Fruit fly (Drosophila melanogaster) whole organism, embryonic: ENCODE measurements around the gene MBD-like.

ENCODE experiments used
- CG10321 ChIP-seq: fragments of 200-800 bp; sonication (Bioruptor generic); IDR thresholded peaks from 2 replicates; pipeline ENCODE4 v1.3.6; 2022; ENCODE audit warnings: missing biosample characterization, missing genetic modification characterization
- CG12104 ChIP-seq: fragments of 200-800 bp; sonication (Bioruptor generic); optimal IDR thresholded peaks from 3 replicates; lab custom pipeline; 2016; ENCODE audit warnings: missing biosample characterization, missing genetic modification characterization
- CG12744 ChIP-seq: fragments of 200-800 bp; sonication (Bioruptor generic); optimal IDR thresholded peaks from 2 replicates; lab custom pipeline; 2016; ENCODE audit warnings: missing biosample characterization, missing genetic modification characterization
- CG13424 ChIP-seq: fragments of 200-800 bp; sonication (Bioruptor generic); optimal IDR thresholded peaks from 2 replicates; lab custom pipeline; 2019; ENCODE audit warnings: missing biosample characterization, mild to moderate bottlenecking, missing genetic modification characterization, moderate library complexity
- CG15269 ChIP-seq: fragments of 200-800 bp; sonication (Bioruptor generic); optimal IDR thresholded peaks from 2 replicates; lab custom pipeline; 2018; ENCODE audit warnings: missing biosample characterization, mild to moderate bottlenecking, missing genetic modification characterization, moderate library complexity
- CG17385 ChIP-seq: fragments of 200-800 bp; sonication (Bioruptor generic); optimal IDR thresholded peaks from 3 replicates; lab custom pipeline; 2018; ENCODE audit warnings: missing biosample characterization, mild to moderate bottlenecking, missing genetic modification characterization
- CG17912 ChIP-seq: fragments of 200-800 bp; sonication (Bioruptor generic); optimal IDR thresholded peaks from 2 replicates; lab custom pipeline; 2018; ENCODE audit warnings: missing biosample characterization, mild to moderate bottlenecking, missing genetic modification characterization
- CG18262 ChIP-seq: fragments of 200-800 bp; optimal IDR thresholded peaks from 3 replicates; lab custom pipeline; 2019; ENCODE audit warnings: missing biosample characterization, mild to moderate bottlenecking, missing genetic modification characterization, moderate library complexity
- CG2712 ChIP-seq: fragments of 200-800 bp; optimal IDR thresholded peaks from 3 replicates; lab custom pipeline; 2019; ENCODE audit warnings: missing biosample characterization, mild to moderate bottlenecking, missing genetic modification characterization, moderate library complexity
- CG30431 ChIP-seq: fragments of 200-800 bp; sonication (Bioruptor generic); optimal IDR thresholded peaks from 2 replicates; lab custom pipeline; 2017; ENCODE audit warnings: missing biosample characterization, missing genetic modification characterization
- CG33213 ChIP-seq: fragments of 200-800 bp; sonication (Bioruptor generic); optimal IDR thresholded peaks from 3 replicates; lab custom pipeline; 2016; ENCODE audit warnings: missing biosample characterization, missing genetic modification characterization
- CG4360 ChIP-seq: fragments of 200-800 bp; sonication (Bioruptor generic); IDR thresholded peaks from 2 replicates; pipeline ENCODE4 v1.3.6; 2022; ENCODE audit warnings: missing biosample characterization, missing genetic modification characterization
- CG4707 ChIP-seq: fragments of 200-800 bp; sonication (Bioruptor generic); optimal IDR thresholded peaks from 2 replicates; lab custom pipeline; 2018; ENCODE audit warnings: missing biosample characterization, mild to moderate bottlenecking, missing genetic modification characterization, moderate library complexity
- CG7556 ChIP-seq: fragments of 200-800 bp; sonication (Bioruptor generic); optimal IDR thresholded peaks from 2 replicates; lab custom pipeline; 2017; ENCODE audit warnings: missing biosample characterization, mild to moderate bottlenecking, missing genetic modification characterization
- CG7745 ChIP-seq: fragments of 200-800 bp; sonication (Bioruptor generic); optimal IDR thresholded peaks from 2 replicates; lab custom pipeline; 2018; ENCODE audit warnings: missing biosample characterization, mild to moderate bottlenecking, missing genetic modification characterization, moderate library complexity
- CG8388 ChIP-seq: fragments of 200-800 bp; sonication (Bioruptor generic); optimal IDR thresholded peaks from 2 replicates; lab custom pipeline; 2019; ENCODE audit warnings: missing biosample characterization, mild to moderate bottlenecking, missing genetic modification characterization, moderate library complexity
- CG9727 ChIP-seq: fragments of 200-800 bp; sonication (Bioruptor generic); optimal IDR thresholded peaks from 3 replicates; lab custom pipeline; 2017; ENCODE audit warnings: missing biosample characterization, mild to moderate bottlenecking, missing genetic modification characterization
- Deaf1 ChIP-seq: fragments of 200-800 bp; optimal IDR thresholded peaks from 3 replicates; lab custom pipeline; 2019; ENCODE audit warnings: missing biosample characterization, mild to moderate bottlenecking, missing genetic modification characterization, moderate library complexity
- Drgx ChIP-seq: fragments of 200-800 bp; sonication (Bioruptor generic); IDR thresholded peaks from 2 replicates; pipeline ENCODE4 v1.3.6; 2022; ENCODE audit warnings: missing biosample characterization, missing genetic modification characterization
- Kr ChIP-seq: fragments of 200-800 bp; sonication (Bioruptor generic); optimal IDR thresholded peaks from 2 replicates; lab custom pipeline; 2017; ENCODE audit warnings: missing biosample characterization, mild to moderate bottlenecking, missing genetic modification characterization
- MTF-1 ChIP-seq: fragments of 200-800 bp; sonication (Bioruptor generic); optimal IDR thresholded peaks from 2 replicates; lab custom pipeline; 2018; ENCODE audit warnings: missing biosample characterization, mild to moderate bottlenecking, missing genetic modification characterization, borderline replicate concordance
- Myb ChIP-seq: fragments of 200-800 bp; sonication (Bioruptor generic); optimal IDR thresholded peaks from 2 replicates; lab custom pipeline; 2016; ENCODE audit warnings: missing biosample characterization, missing genetic modification characterization
- Sox102F ChIP-seq: fragments of 200-800 bp; sonication (Bioruptor generic); optimal IDR thresholded peaks from 2 replicates; lab custom pipeline; 2018; ENCODE audit warnings: missing biosample characterization, mild to moderate bottlenecking, missing genetic modification characterization, moderate library complexity
- Stat92E ChIP-seq, 3 experiments: fragments of >200 bp in 2 of 3; fragments of 200-800 bp in 1 of 3; sonication (Bioruptor generic) in 1 of 3; optimal IDR thresholded peaks; 2 replicates each; lab custom pipeline; 2017 to 2019; ENCODE audit warnings: missing biosample characterization in 3 of 3, missing genetic modification characterization in 3 of 3, mild to moderate bottlenecking in 1 of 3, moderate library complexity in 1 of 3
- Tbp ChIP-seq: fragments of >200 bp; optimal IDR thresholded peaks from 2 replicates; lab custom pipeline; 2018; ENCODE audit warnings: missing biosample characterization, missing genetic modification characterization
- Xbp1 ChIP-seq: fragments of 200-800 bp; sonication (Bioruptor generic); optimal IDR thresholded peaks from 3 replicates; lab custom pipeline; 2016; ENCODE audit warnings: missing biosample characterization, mild to moderate bottlenecking, missing genetic modification characterization
- ac ChIP-seq: fragments of 200-800 bp; sonication (Bioruptor generic); optimal IDR thresholded peaks from 3 replicates; lab custom pipeline; 2017; ENCODE audit warnings: missing biosample characterization, mild to moderate bottlenecking, missing genetic modification characterization
- btn ChIP-seq: fragments of 200-800 bp; sonication (Bioruptor generic); optimal IDR thresholded peaks from 2 replicates; lab custom pipeline; 2016; ENCODE audit warnings: missing biosample characterization, missing genetic modification characterization
- caup ChIP-seq: fragments of 200-800 bp; sonication (Bioruptor generic); optimal IDR thresholded peaks from 3 replicates; lab custom pipeline; 2017; ENCODE audit warnings: missing biosample characterization, mild to moderate bottlenecking, missing genetic modification characterization, moderate library complexity; ENCODE audit not compliant: severe bottlenecking
- cwo ChIP-seq: fragments of 200-800 bp; sonication (Bioruptor generic); optimal IDR thresholded peaks from 3 replicates; lab custom pipeline; 2017; ENCODE audit warnings: missing biosample characterization, missing genetic modification characterization, mild to moderate bottlenecking, moderate library complexity, missing genetic modification reagents
- dati ChIP-seq: fragments of 200-800 bp; sonication (Bioruptor generic); IDR thresholded peaks from 2 replicates; pipeline ENCODE4 v1.3.6; 2022; ENCODE audit warnings: missing biosample characterization, missing genetic modification characterization
- dimm ChIP-seq: fragments of 200-800 bp; sonication (Bioruptor generic); IDR thresholded peaks from 2 replicates; pipeline ENCODE4 v1.3.6; 2022; ENCODE audit warnings: missing biosample characterization, missing genetic modification characterization
- dm ChIP-seq: fragments of 200-800 bp; sonication (Bioruptor generic); optimal IDR thresholded peaks from 3 replicates; lab custom pipeline; 2016; ENCODE audit warnings: missing biosample characterization, missing genetic modification characterization
- ems ChIP-seq: fragments of 200-800 bp; sonication (Bioruptor generic); optimal IDR thresholded peaks from 3 replicates; lab custom pipeline; 2016; ENCODE audit warnings: missing biosample characterization, missing genetic modification characterization
- fd102C ChIP-seq: fragments of 200-800 bp; sonication (Bioruptor generic); optimal IDR thresholded peaks from 2 replicates; lab custom pipeline; 2018; ENCODE audit warnings: missing biosample characterization, mild to moderate bottlenecking, missing genetic modification characterization, moderate library complexity
- gce ChIP-seq: fragments of 200-800 bp; sonication (Bioruptor generic); IDR thresholded peaks from 3 replicates; pipeline ENCODE4 v1.3.6; 2022; ENCODE audit warnings: missing biosample characterization, missing genetic modification characterization
- inv ChIP-seq: fragments of 200-800 bp; sonication (Bioruptor generic); IDR thresholded peaks from 2 replicates; pipeline ENCODE4 v1.3.6; 2022; ENCODE audit warnings: missing biosample characterization, missing genetic modification characterization; ENCODE audit not compliant: partially characterized antibody
- kay ChIP-seq: fragments of 200-800 bp; sonication (Bioruptor generic); optimal IDR thresholded peaks from 2 replicates; lab custom pipeline; 2016; ENCODE audit warnings: missing biosample characterization, missing genetic modification characterization
- nerfin-1 ChIP-seq: fragments of 200-800 bp; sonication (Bioruptor generic); optimal IDR thresholded peaks from 3 replicates; lab custom pipeline; 2019; ENCODE audit warnings: missing biosample characterization, mild to moderate bottlenecking, missing genetic modification characterization, moderate library complexity
- prd ChIP-seq, 3 experiments: fragments of >200 bp in 2 of 3; fragments of 200-800 bp in 1 of 3; sonication (Bioruptor generic) in 1 of 3; optimal IDR thresholded peaks in 2 of 3; IDR thresholded peaks in 1 of 3; 2 replicates in 2 of 3; 3 replicates in 1 of 3; pipeline versions ENCODE4 v1.3.6 to Lab custom; 2017 to 2022; ENCODE audit warnings: missing biosample characterization in 1 of 3, missing genetic modification characterization in 1 of 3
- slou ChIP-seq: fragments of 200-800 bp; sonication (Bioruptor generic); optimal IDR thresholded peaks from 3 replicates; lab custom pipeline; 2016; ENCODE audit warnings: missing biosample characterization, missing genetic modification characterization
- sna ChIP-seq: fragments of 200-800 bp; sonication (Bioruptor generic); IDR thresholded peaks from 2 replicates; pipeline ENCODE4 v1.3.6; 2022; ENCODE audit warnings: missing biosample characterization, missing genetic modification characterization; ENCODE audit not compliant: partially characterized antibody
- sqz ChIP-seq: fragments of 200-800 bp; sonication (Bioruptor generic); optimal IDR thresholded peaks from 3 replicates; lab custom pipeline; 2018; ENCODE audit warnings: missing biosample characterization, mild to moderate bottlenecking, missing genetic modification characterization
- tx ChIP-seq: fragments of 200-800 bp; sonication (Bioruptor generic); optimal IDR thresholded peaks from 2 replicates; lab custom pipeline; 2016; ENCODE audit warnings: missing biosample characterization, missing genetic modification characterization
- zen2 ChIP-seq: fragments of 200-800 bp; sonication (Bioruptor generic); IDR thresholded peaks from 3 replicates; pipeline ENCODE4 v1.3.6; 2022; ENCODE audit warnings: missing biosample characterization, missing genetic modification characterization; ENCODE audit not compliant: partially characterized antibody
- zf30C ChIP-seq: fragments of 200-800 bp; sonication (Bioruptor generic); optimal IDR thresholded peaks from 3 replicates; lab custom pipeline; 2018; ENCODE audit warnings: missing biosample characterization, mild to moderate bottlenecking, missing genetic modification characterization
- zfh1 ChIP-seq: fragments of 200-800 bp; sonication (Bioruptor generic); IDR thresholded peaks from 3 replicates; pipeline ENCODE4 v1.3.6; 2022; ENCODE audit warnings: missing biosample characterization, missing genetic modification characterization

MBD-like gene

dm6 chr3R:9573812-9574587 is 14.4 kb downstream of the MBD-like start, which contains the start of gene CG9399 (continued):
- TF ChIP-seq sna (GFP tag; lab: Robert Waterston, UW) (0 out of 2 replicates have a peak, but pooled peaks have one; percentile 33), Kr (GFP tag; lab: Kevin White, UChicago) (no peak), zfh1 (GFP tag; lab: Robert Waterston, UW) (peak; percentile 99), dm (GFP tag; lab: Kevin White, UChicago) (peak; percentile 79), Stat92E (GFP tag; optimal IDR thresholded peaks at IDR 0.05; lab: Kevin White, UChicago) (peak in 1 of 3 experiments; percentile 36), sqz (peak; percentile 93), gce (GFP tag; lab: Robert Waterston, UW) (peak; percentile 97), kay (GFP tag; lab: Kevin White, UChicago) (peak; percentile 94), CG7745 (tag; lab: Kevin White, UChicago) (peak; percentile 89), cwo (GFP tag; lab: Kevin White, UChicago) (peak; percentile 92), btn (GFP tag; lab: Kevin White, UChicago) (peak; percentile 65), CG18262 (tag; lab: Kevin White, UChicago) (peak; percentile 97), CG30431 (GFP tag; lab: Kevin White, UChicago) (peak; percentile 98), fd102C (GFP tag; lab: Kevin White, UChicago) (peak; percentile 91), prd (optimal IDR thresholded peaks at IDR 0.05; lab: Kevin White, UChicago) (no peak), prd (GFP tag; IDR thresholded peaks at IDR 0.05; lab: Robert Waterston, UW) (peak; percentile 99), Xbp1 (GFP tag; lab: Kevin White, UChicago) (peak; percentile 99), CG12744 (peak; percentile 93), CG33213 (peak; percentile 90), CG10321 (peak; percentile 83), Myb (GFP tag; lab: Kevin White, UChicago) (peak; percentile 67), nerfin-1 (tag; lab: Kevin White, UChicago) (peak; percentile 92), dimm (GFP tag; lab: Robert Waterston, UW) (peak; percentile 97), inv (GFP tag; lab: Robert Waterston, UW) (peak; percentile 44; the same call in 1 of the 2 replicates), MTF-1 (GFP tag; lab: Kevin White, UChicago) (peak; percentile 88), CG8388 (peak; percentile 97), CG4707 (peak; percentile 86), CG17912 (GFP tag; lab: Kevin White, UChicago) (peak; percentile 87), tx (GFP tag; lab: Kevin White, UChicago) (peak; percentile 90), ems (GFP tag; lab: Kevin White, UChicago) (peak; percentile 94), CG4360 (GFP tag; lab: Robert Waterston, UW) (peak; percentile 86), caup (peak; percentile 95), dati (GFP tag; lab: Robert Waterston, UW) (peak; percentile 96), Drgx (GFP tag; lab: Robert Waterston, UW) (peak; percentile 97), ac (GFP tag; lab: Kevin White, UChicago) (peak; percentile 72), CG13424 (tag; lab: Kevin White, UChicago) (peak; percentile 97), CG17385 (GFP tag; lab: Kevin White, UChicago) (peak; percentile 94), CG15269 (tag; lab: Kevin White, UChicago) (peak; percentile 97), CG9727 (GFP tag; lab: Kevin White, UChicago) (peak; percentile 96), Deaf1 (tag; lab: Kevin White, UChicago) (peak; percentile 73), zen2 (no peak), CG2712 (tag; lab: Kevin White, UChicago) (peak; percentile 98), zf30C (GFP tag; lab: Kevin White, UChicago) (peak; percentile 34), CG12104 (GFP tag; lab: Kevin White, UChicago) (peak; percentile 93), Sox102F (GFP tag; lab: Kevin White, UChicago) (peak; percentile 99), Tbp (GFP tag; lab: Kevin White, UChicago) (peak; percentile 68), slou (GFP tag; lab: Kevin White, UChicago) (peak; percentile 84), CG7556 (peak; percentile 97)
